Worm (Caenorhabditis elegans) whole organism, L3 larva: Measurements from ENCODE around the gene tag-276.

ENCODE experiments used
- R02D3.7 ChIP-seq: fragments of 150-350 bp; optimal IDR thresholded peaks from 2 replicates; lab custom pipeline; 2014; ENCODE audit warnings: missing biosample characterization, missing genetic modification characterization
- ZK546.5 ChIP-seq: sonication (generic microtip); optimal IDR thresholded peaks from 2 replicates; lab custom pipeline; 2017; ENCODE audit warnings: missing biosample characterization, missing genetic modification characterization
- ama-1 ChIP-seq: fragments of 150-350 bp; optimal IDR thresholded peaks from 2 replicates; lab custom pipeline; 2018
- ceh-16 ChIP-seq: sonication (generic microtip); optimal IDR thresholded peaks from 2 replicates; lab custom pipeline; 2017; ENCODE audit warnings: missing biosample characterization, missing genetic modification characterization
- ceh-28 ChIP-seq: fragments of 150-350 bp; optimal IDR thresholded peaks from 2 replicates; lab custom pipeline; 2014; ENCODE audit warnings: missing biosample characterization, missing genetic modification reagents, missing genetic modification characterization
- ceh-82 ChIP-seq: fragments of 150-350 bp; optimal IDR thresholded peaks from 2 replicates; lab custom pipeline; 2014; ENCODE audit warnings: missing biosample characterization, missing genetic modification characterization
- ceh-9 ChIP-seq: sonication (generic microtip); optimal IDR thresholded peaks from 2 replicates; lab custom pipeline; 2018; ENCODE audit warnings: missing biosample characterization, missing genetic modification characterization
- egl-27 ChIP-seq: sonication (generic microtip); optimal IDR thresholded peaks from 4 replicates; lab custom pipeline; 2017; ENCODE audit warnings: missing biosample characterization, missing genetic modification reagents, missing genetic modification characterization
- egl-5 ChIP-seq: fragments of 150-350 bp; optimal IDR thresholded peaks from 2 replicates; lab custom pipeline; 2017; ENCODE audit warnings: missing biosample characterization, missing genetic modification reagents, missing genetic modification characterization, inconsistent platforms
- elt-1 ChIP-seq: fragments of 150-350 bp; optimal IDR thresholded peaks from 2 replicates; lab custom pipeline; 2014; ENCODE audit warnings: missing biosample characterization, missing genetic modification characterization
- elt-2 ChIP-seq: sonication (generic microtip); optimal IDR thresholded peaks from 2 replicates; lab custom pipeline; 2016; ENCODE audit warnings: missing genetic modification reagents, mild to moderate bottlenecking, missing genetic modification characterization, missing compliant biosample characterization
- elt-3 ChIP-seq, 3 experiments: fragments of 150-350 bp in 1 of 3; sonication (generic microtip) in 2 of 3; optimal IDR thresholded peaks; 2 replicates in 2 of 3; 4 replicates in 1 of 3; lab custom pipeline; 2014 to 2017; ENCODE audit warnings: missing biosample characterization in 3 of 3, missing genetic modification characterization in 3 of 3
- fkh-10 ChIP-seq: sonication (generic microtip); optimal IDR thresholded peaks from 2 replicates; lab custom pipeline; 2017; ENCODE audit warnings: missing biosample characterization, missing genetic modification reagents, missing genetic modification characterization
- fkh-2 ChIP-seq: fragments of 150-350 bp; optimal IDR thresholded peaks from 2 replicates; lab custom pipeline; 2014; ENCODE audit warnings: missing biosample characterization, missing genetic modification reagents, missing genetic modification characterization
- fos-1 ChIP-seq: fragments of 150-350 bp; optimal IDR thresholded peaks from 2 replicates; lab custom pipeline; 2014; ENCODE audit warnings: missing biosample characterization, missing genetic modification characterization
- hmg-11 ChIP-seq: sonication (generic microtip); optimal IDR thresholded peaks from 2 replicates; lab custom pipeline; 2016; ENCODE audit warnings: missing genetic modification characterization, missing compliant biosample characterization
- jun-1 ChIP-seq: fragments of 150-350 bp; optimal IDR thresholded peaks from 2 replicates; lab custom pipeline; 2014; ENCODE audit warnings: missing biosample characterization, missing genetic modification reagents, missing genetic modification characterization
- lin-15B ChIP-seq: fragments of 150-350 bp; optimal IDR thresholded peaks from 2 replicates; lab custom pipeline; 2014; ENCODE audit warnings: missing biosample characterization, missing genetic modification characterization
- lin-39 ChIP-seq: fragments of 150-350 bp; optimal IDR thresholded peaks from 2 replicates; lab custom pipeline; 2018; ENCODE audit warnings: missing biosample characterization, missing genetic modification reagents, missing genetic modification characterization
- lsy-12 ChIP-seq: sonication (generic microtip); optimal IDR thresholded peaks from 2 replicates; lab custom pipeline; 2016; ENCODE audit warnings: mild to moderate bottlenecking, missing genetic modification characterization, missing compliant biosample characterization
- mdl-1 ChIP-seq: fragments of 150-350 bp; optimal IDR thresholded peaks from 2 replicates; lab custom pipeline; 2014; ENCODE audit warnings: missing biosample characterization, missing genetic modification characterization
- mml-1 ChIP-seq: fragments of 150-350 bp; sonication (generic microtip); optimal IDR thresholded peaks from 3 replicates; lab custom pipeline; 2014; ENCODE audit warnings: missing biosample characterization, missing genetic modification characterization
- nfya-1 ChIP-seq: sonication (generic microtip); optimal IDR thresholded peaks from 2 replicates; lab custom pipeline; 2017; ENCODE audit warnings: missing genetic modification characterization, mild to moderate bottlenecking, missing compliant biosample characterization, antibody characterized with exemption, moderate library complexity; ENCODE audit not compliant: insufficient read depth
- nhr-11 ChIP-seq: fragments of 150-350 bp; optimal IDR thresholded peaks from 2 replicates; lab custom pipeline; 2014; ENCODE audit warnings: missing biosample characterization, missing genetic modification characterization
- nhr-12 ChIP-seq: fragments of 150-350 bp; optimal IDR thresholded peaks from 2 replicates; lab custom pipeline; 2014; ENCODE audit warnings: missing biosample characterization, missing genetic modification characterization
- nhr-23 ChIP-seq: fragments of 150-350 bp; optimal IDR thresholded peaks from 2 replicates; lab custom pipeline; 2014; ENCODE audit warnings: missing biosample characterization, missing genetic modification reagents, missing genetic modification characterization
- nhr-237 ChIP-seq: fragments of 150-350 bp; optimal IDR thresholded peaks from 2 replicates; lab custom pipeline; 2014; ENCODE audit warnings: missing biosample characterization, missing genetic modification characterization
- nhr-25 ChIP-seq: sonication (generic microtip); optimal IDR thresholded peaks from 2 replicates; lab custom pipeline; 2017; ENCODE audit warnings: missing biosample characterization, missing genetic modification characterization
- nhr-28 ChIP-seq: fragments of 150-350 bp; optimal IDR thresholded peaks from 2 replicates; lab custom pipeline; 2014; ENCODE audit warnings: missing biosample characterization, missing genetic modification characterization
- nhr-43 ChIP-seq: sonication (generic microtip); optimal IDR thresholded peaks from 2 replicates; lab custom pipeline; 2016; ENCODE audit warnings: mild to moderate bottlenecking, missing genetic modification characterization, missing compliant biosample characterization; ENCODE audit not compliant: poor library complexity, severe bottlenecking
- nhr-76 ChIP-seq: fragments of 150-350 bp; sonication (generic microtip); optimal IDR thresholded peaks from 5 replicates; lab custom pipeline; 2014; ENCODE audit warnings: missing biosample characterization, missing genetic modification characterization
- nhr-77 ChIP-seq: fragments of 150-350 bp; optimal IDR thresholded peaks from 2 replicates; lab custom pipeline; 2014; ENCODE audit warnings: missing biosample characterization, missing genetic modification characterization
- pha-4 ChIP-seq: fragments of 150-350 bp; optimal IDR thresholded peaks from 2 replicates; lab custom pipeline; 2014; ENCODE audit warnings: missing biosample characterization, missing genetic modification reagents, missing genetic modification characterization
- sea-2 ChIP-seq: fragments of 150-350 bp; sonication (generic microtip); optimal IDR thresholded peaks from 4 replicates; lab custom pipeline; 2014; ENCODE audit warnings: missing biosample characterization, missing genetic modification reagents, missing genetic modification characterization
- skn-1 ChIP-seq: fragments of 150-350 bp; optimal IDR thresholded peaks from 2 replicates; lab custom pipeline; 2014; ENCODE audit warnings: missing biosample characterization, missing genetic modification characterization
- snpc-4 ChIP-seq: fragments of 150-350 bp; optimal IDR thresholded peaks from 2 replicates; lab custom pipeline; 2014; ENCODE audit warnings: missing biosample characterization, missing genetic modification characterization
- tbx-2 ChIP-seq: sonication (generic microtip); optimal IDR thresholded peaks from 2 replicates; lab custom pipeline; 2016; ENCODE audit warnings: mild to moderate bottlenecking, missing genetic modification characterization, missing compliant biosample characterization
- unc-62 ChIP-seq: fragments of 150-350 bp; sonication (generic microtip); optimal IDR thresholded peaks from 4 replicates; lab custom pipeline; 2014; ENCODE audit warnings: missing biosample characterization, missing genetic modification reagents, missing genetic modification characterization
- zag-1 ChIP-seq: fragments of 150-350 bp; optimal IDR thresholded peaks from 2 replicates; lab custom pipeline; 2014; ENCODE audit warnings: missing biosample characterization, missing genetic modification characterization
- ztf-4 ChIP-seq: fragments of 150-350 bp; optimal IDR thresholded peaks from 2 replicates; lab custom pipeline; 2014; ENCODE audit warnings: missing biosample characterization, missing genetic modification characterization

tag-276 gene

ce11 chrII:12237555-12237954 lies 11.4 kb downstream of the tag-276 start:
- peak; percentile 67 for TF ChIP-seq nhr-25
- no peak for TF ChIP-seq ceh-16 (tag; lab: Kevin White, UChicago)
- peak; percentile 38 for TF ChIP-seq lin-15B (tag; lab: Kevin White, UChicago)
- no peak for TF ChIP-seq ztf-4 (tag; lab: Kevin White, UChicago)
- peak; percentile 49 for TF ChIP-seq nfya-1
- peak in 1 of 3 experiments; percentile 13 for TF ChIP-seq elt-3 (tag; optimal IDR thresholded peaks at IDR 0.05; lab: Kevin White, UChicago)
- TF ChIP-seq nhr-23 (tag; lab: Kevin White, UChicago) = peak; percentile 78
- peak; percentile 22 for TF ChIP-seq hmg-11

ce11 chrII:12228005-12228404 lies 20.9 kb downstream of the tag-276 start, which contains the start of gene sinh-1:
Gene sinh-1, plus strand, starts transcription at chrII:12228305.
- TF ChIP-seq fos-1 (no peak), nhr-11 (no peak)
- TF ChIP-seq, all 47 proteins: peak for 0

ce11 chrII:12226192-12226591 lies 22.8 kb downstream of the tag-276 start:
- TF ChIP-seq nhr-28 (tag; lab: Kevin White, UChicago) (no peak), lin-15B (tag; lab: Kevin White, UChicago) (no peak), ama-1 (lab: Kevin White, UChicago) (no peak), sea-2 (no peak), nfya-1 (no peak), nhr-237 (tag; lab: Kevin White, UChicago) (no peak), nhr-12 (tag; lab: Kevin White, UChicago) (no peak), snpc-4 (tag; lab: Kevin White, UChicago) (no peak), nhr-25 (no peak), R02D3.7 (no peak), hmg-11 (no peak), nhr-23 (tag; lab: Kevin White, UChicago) (no peak), pha-4 (tag; lab: Kevin White, UChicago) (no peak), elt-2 (tag; lab: Kevin White, UChicago) (no peak), ceh-16 (tag; lab: Kevin White, UChicago) (no peak), fos-1 (no peak)

ce11 chrII:12224916-12225406 lies 24.0 kb downstream of the tag-276 start, which contains the start of the genes pqn-87 and rsr-2:
Gene pqn-87, minus strand, starts transcription at chrII:12225086.
Gene rsr-2, plus strand, starts transcription at chrII:12225356.
- no peak for TF ChIP-seq ztf-4 (tag; lab: Kevin White, UChicago)
- no peak for TF ChIP-seq skn-1 (tag; lab: Kevin White, UChicago)
- peak; percentile 27 for TF ChIP-seq ceh-28
- TF ChIP-seq sea-2 = no peak
- TF ChIP-seq fkh-10 (GFP tag; lab: Kevin White, UChicago) = no peak
- no peak for TF ChIP-seq ceh-9 (tag; lab: Kevin White, UChicago)
- TF ChIP-seq hmg-11 = peak; percentile 63
- TF ChIP-seq mml-1 (tag; lab: Kevin White, UChicago) = no peak
- peak; percentile 48 for TF ChIP-seq pha-4 (tag; lab: Kevin White, UChicago)
- TF ChIP-seq nfya-1 = peak; percentile 62
- peak; percentile 55 for TF ChIP-seq lin-15B (tag; lab: Kevin White, UChicago)
- TF ChIP-seq ceh-16 (tag; lab: Kevin White, UChicago) = no peak
- no peak for TF ChIP-seq mdl-1
- TF ChIP-seq tbx-2 (tag; lab: Kevin White, UChicago) = no peak
- no peak for TF ChIP-seq nhr-76 (tag; lab: Kevin White, UChicago)
- TF ChIP-seq egl-5 (tag; lab: Kevin White, UChicago) = peak; percentile 4
- TF ChIP-seq lin-39 (tag; lab: Kevin White, UChicago) = peak; percentile 71
- no peak for TF ChIP-seq elt-2 (tag; lab: Kevin White, UChicago)
- no peak for TF ChIP-seq nhr-25
- TF ChIP-seq ama-1 (lab: Kevin White, UChicago) = no peak
- no peak for TF ChIP-seq nhr-11

- TF ChIP-seq lin-39 (tag; lab: Kevin White, UChicago) (peak; percentile 76), jun-1 (peak; percentile 5), elt-2 (tag; lab: Kevin White, UChicago) (peak; percentile 28), nhr-23 (tag; lab: Kevin White, UChicago) (peak; percentile 65), mdl-1 (no peak), egl-27 (peak; percentile 27), fkh-2 (no peak), ceh-16 (tag; lab: Kevin White, UChicago) (no peak), skn-1 (tag; lab: Kevin White, UChicago) (peak; percentile 1), elt-3 (tag; optimal IDR thresholded peaks at IDR 0.05; lab: Kevin White, UChicago) (no peak), ceh-82 (tag; lab: Kevin White, UChicago) (no peak), nhr-25 (peak; percentile 90), hmg-11 (peak; percentile 92), R02D3.7 (peak; percentile 60), fkh-10 (GFP tag; lab: Kevin White, UChicago) (peak; percentile 35), zag-1 (no peak), unc-62 (peak; percentile 31), tbx-2 (tag; lab: Kevin White, UChicago) (peak; percentile 63), lsy-12 (tag; lab: Kevin White, UChicago) (peak; percentile 41), ZK546.5 (tag; lab: Kevin White, UChicago) (no peak), sea-2 (peak; percentile 14), snpc-4 (tag; lab: Kevin White, UChicago) (peak; percentile 88), pha-4 (tag; lab: Kevin White, UChicago) (peak; percentile 85), ceh-9 (tag; lab: Kevin White, UChicago) (no peak), ztf-4 (tag; lab: Kevin White, UChicago) (no peak), mml-1 (tag; lab: Kevin White, UChicago) (no peak), egl-5 (tag; lab: Kevin White, UChicago) (peak; percentile 62), elt-1 (no peak), nhr-43 (peak; percentile 67), nhr-77 (no peak), ceh-28 (peak; percentile 84)
These were observed 26.4 kb downstream of the tag-276 start for ce11 chrII:12222524-12222923.
